Worm (Caenorhabditis elegans) whole organism, early embryonic: Measurements from ENCODE around the gene him-3.

ENCODE experiments used
- F13C5.2 ChIP-seq: sonication (generic microtip); optimal IDR thresholded peaks from 2 replicates; lab custom pipeline; 2017; ENCODE audit warnings: mild to moderate bottlenecking, missing genetic modification characterization, inconsistent platforms, missing compliant biosample characterization
- aly-1 ChIP-seq: sonication (generic microtip); optimal IDR thresholded peaks from 2 replicates; lab custom pipeline; 2016; ENCODE audit warnings: missing genetic modification characterization, missing compliant biosample characterization
- ama-1 ChIP-seq: fragments of 150-350 bp; optimal IDR thresholded peaks from 2 replicates; lab custom pipeline; 2014
- ets-7 ChIP-seq: sonication (generic microtip); optimal IDR thresholded peaks from 2 replicates; lab custom pipeline; 2016; ENCODE audit warnings: missing genotype, missing genetic modification characterization, missing compliant biosample characterization
- flt-1 ChIP-seq: fragments of 200-800 bp; sonication (Bioruptor generic); IDR thresholded peaks from 2 replicates; pipeline ENCODE4 v1.3.6; 2022; ENCODE audit warnings: missing genetic modification characterization, missing compliant biosample characterization
- hnd-1 ChIP-seq: sonication (generic microtip); optimal IDR thresholded peaks from 2 replicates; lab custom pipeline; 2016; ENCODE audit warnings: missing genetic modification characterization, missing compliant biosample characterization
- pes-1 ChIP-seq: fragments of 200-800 bp; sonication (Bioruptor generic); IDR thresholded peaks from 2 replicates; pipeline ENCODE4 v1.3.6; 2022; ENCODE audit warnings: missing genetic modification reagents, missing genetic modification characterization, missing compliant biosample characterization
- sea-1 ChIP-seq: fragments of 200-800 bp; sonication (Bioruptor generic); conservative IDR thresholded peaks from 2 replicates; pipeline ENCODE4 v1.3.6; 2022; ENCODE audit warnings: missing genetic modification characterization, missing compliant biosample characterization
- tra-4 ChIP-seq: sonication (generic microtip); optimal IDR thresholded peaks from 2 replicates; lab custom pipeline; 2017; ENCODE audit warnings: missing genetic modification characterization, missing compliant biosample characterization

DNA sequence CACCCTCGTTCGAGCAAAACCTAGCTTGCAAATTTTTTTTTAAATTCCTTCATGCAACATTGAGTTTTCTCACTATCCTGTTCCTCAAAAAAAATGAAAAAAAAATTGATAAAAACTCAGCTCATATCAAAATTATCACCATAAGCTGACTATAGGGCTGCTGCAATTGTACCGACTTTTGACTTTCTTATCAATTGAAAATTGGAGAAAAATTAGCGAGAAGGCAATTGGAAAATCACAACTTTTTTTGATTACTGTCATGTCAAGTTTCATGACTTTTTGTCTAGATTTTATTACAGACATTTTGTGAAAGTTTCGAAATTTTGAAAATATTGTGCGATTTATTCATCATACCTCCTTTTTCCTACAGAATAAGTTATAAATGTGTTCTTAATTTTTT lies 48.5 kb downstream of the him-3 start:
- no peak for TF ChIP-seq ama-1
- no peak for TF ChIP-seq F13C5.2
- TF ChIP-seq flt-1 (GFP tag; lab: Robert Waterston, UW) = no peak
- no peak for TF ChIP-seq hnd-1
- TF ChIP-seq tra-4 (tag; lab: Kevin White, UChicago) = no peak
- TF ChIP-seq pes-1 (GFP tag; lab: Robert Waterston, UW) = no peak
- no peak for TF ChIP-seq ets-7 (tag; lab: Kevin White, UChicago)
- TF ChIP-seq sea-1 (GFP tag; lab: Robert Waterston, UW) = no peak
- TF ChIP-seq aly-1 (tag; lab: Kevin White, UChicago) = no peak
